Fruit fly (Drosophila melanogaster): ENCODE results near the gene Apt1.
"Not testable (repeated sequence)": the region's sequence is repeated elsewhere in the genome, so short reads cannot be mapped to it uniquely, and the experiment has no call there.

The Apt1 gene

dm6 chr3L:11627819-11628483 lies at the start of gene Apt1:
TSS of gene Apt1 (plus strand) at chr3L:11628037.
- TF ChIP-seq h (optimal IDR thresholded peaks at IDR 0.05) (no peak), insv (optimal IDR thresholded peaks at IDR 0.05) (no peak), Myc (optimal IDR thresholded peaks at IDR 0.05) (no peak), psq (optimal IDR thresholded peaks at IDR 0.05) (no peak), Sin3A (optimal IDR thresholded peaks at IDR 0.05) (no peak), ttk (optimal IDR thresholded peaks at IDR 0.05) (no peak)

- no peak for TF ChIP-seq Sin3A (optimal IDR thresholded peaks at IDR 0.05)
- no peak for TF ChIP-seq ttk (optimal IDR thresholded peaks at IDR 0.05)
- TF ChIP-seq h (optimal IDR thresholded peaks at IDR 0.05), result no peak
- no peak for TF ChIP-seq psq (optimal IDR thresholded peaks at IDR 0.05)
- no peak for TF ChIP-seq insv (optimal IDR thresholded peaks at IDR 0.05)
- TF ChIP-seq Myc (optimal IDR thresholded peaks at IDR 0.05), result no peak
Measured at dm6 chr3L:11578211-11578673, 49.6 kb upstream of the Apt1 start, which contains the start of gene CG33270. TSS of gene CG33270 (minus strand) at chr3L:11578623.

- TF ChIP-seq Sin3A (optimal IDR thresholded peaks at IDR 0.05) (no peak), psq (optimal IDR thresholded peaks at IDR 0.05) (no peak), h (optimal IDR thresholded peaks at IDR 0.05) (no peak), Myc (optimal IDR thresholded peaks at IDR 0.05) (no peak), ttk (optimal IDR thresholded peaks at IDR 0.05) (no peak)
Measured at dm6 chr3L:11578847-11579246, 49.0 kb upstream of the Apt1 start.

- TF ChIP-seq Sin3A (optimal IDR thresholded peaks at IDR 0.05) (no peak), h (optimal IDR thresholded peaks at IDR 0.05) (no peak), insv (optimal IDR thresholded peaks at IDR 0.05) (no peak), Myc (optimal IDR thresholded peaks at IDR 0.05) (no peak), psq (optimal IDR thresholded peaks at IDR 0.05) (no peak), ttk (optimal IDR thresholded peaks at IDR 0.05) (no peak)
Measured at dm6 chr3L:11579919-11580318, 47.9 kb upstream of the Apt1 start, which contains the start of gene CG43390. TSS of gene CG43390 (minus strand) at chr3L:11579950.

- TF ChIP-seq ttk (optimal IDR thresholded peaks at IDR 0.05) (no peak), h (optimal IDR thresholded peaks at IDR 0.05) (no peak), psq (optimal IDR thresholded peaks at IDR 0.05) (no peak), Myc (optimal IDR thresholded peaks at IDR 0.05) (no peak), Sin3A (optimal IDR thresholded peaks at IDR 0.05) (no peak), insv (optimal IDR thresholded peaks at IDR 0.05) (no peak)
Measured at dm6 chr3L:11580919-11581318, 46.9 kb upstream of the Apt1 start, which contains the start of gene CG43391. TSS of gene CG43391 (minus strand) at chr3L:11581019.

dm6 chr3L:11582097-11582496 lies 45.7 kb upstream of the Apt1 start, which contains the start of gene CG33269:
TSS of gene CG33269 (minus strand) at chr3L:11582197.
- TF ChIP-seq psq (optimal IDR thresholded peaks at IDR 0.05) (no peak), insv (optimal IDR thresholded peaks at IDR 0.05) (no peak), Sin3A (optimal IDR thresholded peaks at IDR 0.05) (no peak), h (optimal IDR thresholded peaks at IDR 0.05) (no peak)

dm6 chr3L:11583964-11584363 lies 43.9 kb upstream of the Apt1 start, which contains the start of gene CG32086:
TSS of gene CG32086 (minus strand) at chr3L:11584064.
- no peak for TF ChIP-seq Sin3A (optimal IDR thresholded peaks at IDR 0.05)
- no peak for TF ChIP-seq insv (optimal IDR thresholded peaks at IDR 0.05)
- TF ChIP-seq Myc (optimal IDR thresholded peaks at IDR 0.05), result no peak
- no peak for TF ChIP-seq psq (optimal IDR thresholded peaks at IDR 0.05)
- no peak for TF ChIP-seq h (optimal IDR thresholded peaks at IDR 0.05)

dm6 chr3L:11586794-11587462 lies 40.9 kb upstream of the Apt1 start:
- no peak for TF ChIP-seq insv (optimal IDR thresholded peaks at IDR 0.05)
- TF ChIP-seq Sin3A (optimal IDR thresholded peaks at IDR 0.05), result no peak
- TF ChIP-seq Myc (optimal IDR thresholded peaks at IDR 0.05), result no peak
- TF ChIP-seq ttk (optimal IDR thresholded peaks at IDR 0.05), result no peak
- TF ChIP-seq h (optimal IDR thresholded peaks at IDR 0.05), result no peak
- no peak for TF ChIP-seq psq (optimal IDR thresholded peaks at IDR 0.05)

- TF ChIP-seq ttk (optimal IDR thresholded peaks at IDR 0.05) (no peak), h (optimal IDR thresholded peaks at IDR 0.05) (no peak), psq (optimal IDR thresholded peaks at IDR 0.05) (no peak), Myc (optimal IDR thresholded peaks at IDR 0.05) (no peak), Sin3A (optimal IDR thresholded peaks at IDR 0.05) (no peak), insv (optimal IDR thresholded peaks at IDR 0.05) (no peak)
Measured at dm6 chr3L:11587720-11588580, 39.9 kb upstream of the Apt1 start, which contains the start of gene rt. TSS of gene rt (minus strand) at chr3L:11587770.

- TF ChIP-seq insv (optimal IDR thresholded peaks at IDR 0.05) (no peak), Sin3A (optimal IDR thresholded peaks at IDR 0.05) (no peak), psq (optimal IDR thresholded peaks at IDR 0.05) (no peak), Myc (optimal IDR thresholded peaks at IDR 0.05) (no peak), h (optimal IDR thresholded peaks at IDR 0.05) (no peak), ttk (optimal IDR thresholded peaks at IDR 0.05) (no peak)
Measured at dm6 chr3L:11588594-11588993, 39.2 kb upstream of the Apt1 start.

- not testable (repeated sequence) for TF ChIP-seq Myc, psq, h (optimal IDR thresholded peaks at IDR 0.05)
Measured at dm6 chr3L:11589395-11589794, 38.4 kb upstream of the Apt1 start, which contains the start of gene CG7377. TSS of gene CG7377 (plus strand) at chr3L:11589695.
